Fruit fly (Drosophila melanogaster): ENCODE results near the gene Grx3.

Grx3 gene

dm6 chr2L:13399565-13399964, 33.3 kb downstream of the Grx3 start:
- TF ChIP-seq CG5204 (GFP tag; optimal IDR thresholded peaks at IDR 0.05) (peak; percentile 7), Crg-1 (GFP tag; optimal IDR thresholded peaks at IDR 0.05) (no peak), pad (GFP tag; optimal IDR thresholded peaks at IDR 0.05) (no peak), bab1 (GFP tag; optimal IDR thresholded peaks at IDR 0.05) (peak; percentile 54), CG7101 (tag; optimal IDR thresholded peaks at IDR 0.05) (peak; percentile 25), CG33017 (tag; optimal IDR thresholded peaks at IDR 0.05) (peak; percentile 0), CG1620 (GFP tag; optimal IDR thresholded peaks at IDR 0.05) (no peak), toe (GFP tag; optimal IDR thresholded peaks at IDR 0.05) (peak; percentile 37)

- no peak for TF ChIP-seq CG7101 (tag; optimal IDR thresholded peaks at IDR 0.05)
- peak; percentile 99 for TF ChIP-seq tj (GFP tag; optimal IDR thresholded peaks at IDR 0.05)
- no peak for TF ChIP-seq CG5204 (GFP tag; optimal IDR thresholded peaks at IDR 0.05)
- peak; percentile 49 for TF ChIP-seq bab1 (GFP tag; optimal IDR thresholded peaks at IDR 0.05)
Observed at dm6 chr2L:13411566-13411965, 45.3 kb downstream of the Grx3 start, which contains the start of gene Vm34Ca. Gene Vm34Ca, minus strand, starts transcription at chr2L:13411631.

- no peak for TF ChIP-seq bab1 (GFP tag; optimal IDR thresholded peaks at IDR 0.05)
- TF ChIP-seq CG11617 (GFP tag; optimal IDR thresholded peaks at IDR 0.05), result no peak
- TF ChIP-seq CG7045 (GFP tag; optimal IDR thresholded peaks at IDR 0.05), result no peak
- TF ChIP-seq CG12768 (GFP tag; optimal IDR thresholded peaks at IDR 0.05), result no peak
- no peak for TF ChIP-seq ovo (GFP tag; optimal IDR thresholded peaks at IDR 0.05)
- TF ChIP-seq CG5204 (GFP tag; optimal IDR thresholded peaks at IDR 0.05), result no peak
- TF ChIP-seq cnc (optimal IDR thresholded peaks at IDR 0.05), result no peak
- TF ChIP-seq Clk (GFP tag; optimal IDR thresholded peaks at IDR 0.05), result no peak
- TF ChIP-seq pad (GFP tag; optimal IDR thresholded peaks at IDR 0.05), result no peak
- TF ChIP-seq CG7101 (tag; optimal IDR thresholded peaks at IDR 0.05), result no peak
- TF ChIP-seq kay (GFP tag; ENCODE audit: borderline replicate concordance), result no peak
- TF ChIP-seq CG1620 (GFP tag; optimal IDR thresholded peaks at IDR 0.05), result no peak
- TF ChIP-seq Mnt (GFP tag; optimal IDR thresholded peaks at IDR 0.05), result no peak
- no peak for TF ChIP-seq tj (GFP tag; optimal IDR thresholded peaks at IDR 0.05)
Observed at dm6 chr2L:13412219-13412618, 46.0 kb downstream of the Grx3 start, which contains the start of gene Flad2. Gene Flad2, plus strand, starts transcription at chr2L:13412519.

dm6 chr2L:13414525-13415481, 48.6 kb downstream of the Grx3 start, which contains the start of the genes CG16956, CG42784 and CG43850:
Gene CG16956, minus strand, starts transcription at chr2L:13414575.
Gene CG42784, plus strand, starts transcription at chr2L:13415431.
Gene CG43850, plus strand, starts transcription at chr2L:13415431.
- TF ChIP-seq ovo (GFP tag; optimal IDR thresholded peaks at IDR 0.05), result peak; percentile 0
- no peak for TF ChIP-seq Mnt (GFP tag; optimal IDR thresholded peaks at IDR 0.05)
- peak; percentile 19 for TF ChIP-seq CG5204 (GFP tag; optimal IDR thresholded peaks at IDR 0.05)
- TF ChIP-seq CG7045 (GFP tag; optimal IDR thresholded peaks at IDR 0.05), result peak; percentile 60
- TF ChIP-seq Hr96 (GFP tag; optimal IDR thresholded peaks at IDR 0.05), result peak; percentile 6
- TF ChIP-seq CG12768 (GFP tag; optimal IDR thresholded peaks at IDR 0.05), result no peak

Measured in whole organism, adult.